Worm (Caenorhabditis elegans) whole organism, L2 larva: Measurements from ENCODE around the gene ubxn-4.

ENCODE experiments used
- C34F6.9 ChIP-seq: fragments of 150-350 bp; optimal IDR thresholded peaks from 2 replicates; lab custom pipeline; 2014; ENCODE audit warnings: missing biosample characterization, missing genetic modification characterization
- F13H6.1 ChIP-seq: sonication (generic microtip); optimal IDR thresholded peaks from 2 replicates; lab custom pipeline; 2016; ENCODE audit warnings: missing genetic modification characterization, missing compliant biosample characterization
- R02D3.7 ChIP-seq: fragments of 150-350 bp; optimal IDR thresholded peaks from 2 replicates; lab custom pipeline; 2014; ENCODE audit warnings: missing biosample characterization, missing genetic modification characterization
- Y55F3AM.14 ChIP-seq: fragments of 200-800 bp; sonication (Bioruptor generic); optimal IDR thresholded peaks from 2 replicates; lab custom pipeline; 2018; ENCODE audit warnings: mild to moderate bottlenecking, missing genetic modification characterization, missing compliant biosample characterization
- ZK546.5 ChIP-seq: sonication (generic microtip); optimal IDR thresholded peaks from 2 replicates; lab custom pipeline; 2017; ENCODE audit warnings: missing biosample characterization, missing genetic modification characterization
- alr-1 ChIP-seq: fragments of 150-350 bp; optimal IDR thresholded peaks from 2 replicates; lab custom pipeline; 2014; ENCODE audit warnings: missing biosample characterization, missing genetic modification characterization
- aly-2 ChIP-seq: fragments of 150-350 bp; optimal IDR thresholded peaks from 2 replicates; lab custom pipeline; 2014; ENCODE audit warnings: missing biosample characterization, missing genetic modification characterization
- ama-1 ChIP-seq: fragments of 150-350 bp; optimal IDR thresholded peaks from 2 replicates; lab custom pipeline; 2018; ENCODE audit warnings: inconsistent platforms
- blmp-1 ChIP-seq: sonication (generic microtip); optimal IDR thresholded peaks from 2 replicates; lab custom pipeline; 2017; ENCODE audit warnings: missing genetic modification characterization, mild to moderate bottlenecking, missing compliant biosample characterization, antibody characterized with exemption, moderate library complexity; ENCODE audit not compliant: insufficient read depth
- ceh-16 ChIP-seq: fragments of 150-350 bp; optimal IDR thresholded peaks from 2 replicates; lab custom pipeline; 2014; ENCODE audit warnings: missing biosample characterization, missing genetic modification characterization
- ceh-82 ChIP-seq: fragments of 150-350 bp; optimal IDR thresholded peaks from 2 replicates; lab custom pipeline; 2014; ENCODE audit warnings: missing biosample characterization, missing genetic modification characterization
- crh-2 ChIP-seq: sonication (generic microtip); optimal IDR thresholded peaks from 2 replicates; lab custom pipeline; 2017; ENCODE audit warnings: missing biosample characterization, missing genetic modification characterization
- dmd-4 ChIP-seq: sonication (generic microtip); optimal IDR thresholded peaks from 2 replicates; lab custom pipeline; 2017; ENCODE audit warnings: missing biosample characterization, missing genetic modification characterization
- egl-27 ChIP-seq: sonication (generic microtip); optimal IDR thresholded peaks from 3 replicates; lab custom pipeline; 2017; ENCODE audit warnings: missing biosample characterization, missing genetic modification reagents, missing genetic modification characterization
- elt-1 ChIP-seq: fragments of 150-350 bp; optimal IDR thresholded peaks from 2 replicates; lab custom pipeline; 2014; ENCODE audit warnings: missing biosample characterization, missing genetic modification characterization
- elt-3 ChIP-seq: sonication (generic microtip); optimal IDR thresholded peaks from 2 replicates; lab custom pipeline; 2017; ENCODE audit warnings: missing biosample characterization, missing genetic modification characterization
- fos-1 ChIP-seq: fragments of 150-350 bp; optimal IDR thresholded peaks from 2 replicates; lab custom pipeline; 2014; ENCODE audit warnings: missing biosample characterization, missing genetic modification characterization
- gmeb-1 ChIP-seq: fragments of 150-350 bp; optimal IDR thresholded peaks from 2 replicates; lab custom pipeline; 2014; ENCODE audit warnings: missing biosample characterization, missing genetic modification characterization
- lin-11 ChIP-seq: fragments of 150-350 bp; sonication (generic microtip); optimal IDR thresholded peaks from 2 replicates; lab custom pipeline; 2014; ENCODE audit warnings: missing biosample characterization, missing genetic modification characterization, inconsistent platforms, mixed read lengths
- lin-13 ChIP-seq: fragments of 150-350 bp; optimal IDR thresholded peaks from 2 replicates; lab custom pipeline; 2014; ENCODE audit warnings: missing biosample characterization, missing genetic modification reagents, missing genetic modification characterization
- lin-39 ChIP-seq: fragments of 150-350 bp; optimal IDR thresholded peaks from 2 replicates; lab custom pipeline; 2014; ENCODE audit warnings: missing biosample characterization, missing genetic modification reagents, missing genetic modification characterization
- lsy-2 ChIP-seq, 2 experiments: fragments of 150-350 bp in 1 of 2; sonication (generic microtip) in 1 of 2; optimal IDR thresholded peaks; 2 replicates each; lab custom pipeline; 2014 to 2017; ENCODE audit warnings: missing biosample characterization in 2 of 2, missing genetic modification characterization in 2 of 2
- mab-5 ChIP-seq: fragments of 150-350 bp; optimal IDR thresholded peaks from 2 replicates; lab custom pipeline; 2014; ENCODE audit warnings: missing biosample characterization, missing genetic modification characterization
- mbf-1 ChIP-seq: sonication (generic microtip); optimal IDR thresholded peaks from 2 replicates; lab custom pipeline; 2017; ENCODE audit warnings: missing biosample characterization, missing genetic modification characterization
- mdl-1 ChIP-seq, 2 experiments: fragments of 150-350 bp in 1 of 2; sonication (generic microtip) in 1 of 2; optimal IDR thresholded peaks; 2 replicates each; lab custom pipeline; 2017; ENCODE audit warnings: missing biosample characterization in 2 of 2, missing genetic modification characterization in 2 of 2
- nhr-10 ChIP-seq: sonication (generic microtip); optimal IDR thresholded peaks from 2 replicates; lab custom pipeline; 2017; ENCODE audit warnings: missing biosample characterization, missing genetic modification characterization
- nhr-11 ChIP-seq: fragments of 150-350 bp; optimal IDR thresholded peaks from 2 replicates; lab custom pipeline; 2014; ENCODE audit warnings: missing biosample characterization, missing genetic modification characterization
- nhr-12 ChIP-seq: fragments of 150-350 bp; optimal IDR thresholded peaks from 2 replicates; lab custom pipeline; 2014; ENCODE audit warnings: missing biosample characterization, missing genetic modification characterization
- nhr-129 ChIP-seq: fragments of 150-350 bp; optimal IDR thresholded peaks from 2 replicates; lab custom pipeline; 2014; ENCODE audit warnings: missing biosample characterization, missing genetic modification characterization
- nhr-21 ChIP-seq: fragments of 150-350 bp; optimal IDR thresholded peaks from 2 replicates; lab custom pipeline; 2014; ENCODE audit warnings: missing biosample characterization, missing genetic modification characterization
- nhr-23 ChIP-seq: fragments of 150-350 bp; optimal IDR thresholded peaks from 2 replicates; lab custom pipeline; 2014; ENCODE audit warnings: missing biosample characterization, missing genetic modification reagents, missing genetic modification characterization
- nhr-237 ChIP-seq: fragments of 150-350 bp; optimal IDR thresholded peaks from 2 replicates; lab custom pipeline; 2014; ENCODE audit warnings: missing biosample characterization, missing genetic modification characterization
- nhr-25 ChIP-seq: fragments of 150-350 bp; sonication (generic microtip); optimal IDR thresholded peaks from 3 replicates; lab custom pipeline; 2014; ENCODE audit warnings: missing biosample characterization, missing genetic modification characterization
- nhr-6 ChIP-seq: fragments of 150-350 bp; optimal IDR thresholded peaks from 2 replicates; lab custom pipeline; 2014; ENCODE audit warnings: missing biosample characterization, missing genetic modification characterization
- nhr-77 ChIP-seq: fragments of 150-350 bp; optimal IDR thresholded peaks from 2 replicates; lab custom pipeline; 2014; ENCODE audit warnings: missing biosample characterization, missing genetic modification characterization
- peb-1 ChIP-seq: fragments of 150-350 bp; optimal IDR thresholded peaks from 2 replicates; lab custom pipeline; 2014; ENCODE audit warnings: missing biosample characterization, missing genetic modification characterization
- sem-4 ChIP-seq: fragments of 150-350 bp; optimal IDR thresholded peaks from 2 replicates; lab custom pipeline; 2014; ENCODE audit warnings: missing biosample characterization, missing genetic modification reagents, missing genetic modification characterization
- skn-1 ChIP-seq: sonication (generic microtip); optimal IDR thresholded peaks from 2 replicates; lab custom pipeline; 2017; ENCODE audit warnings: missing biosample characterization, missing genetic modification characterization
- sma-3 ChIP-seq: sonication (generic microtip); optimal IDR thresholded peaks from 2 replicates; lab custom pipeline; 2016; ENCODE audit warnings: missing genetic modification reagents, missing genetic modification characterization, missing compliant biosample characterization
- sma-9 ChIP-seq, 2 experiments: fragments of 150-350 bp in 1 of 2; sonication (generic microtip) in 1 of 2; optimal IDR thresholded peaks; 2 replicates each; lab custom pipeline; 2014 to 2016; ENCODE audit warnings: missing genetic modification characterization in 2 of 2, mild to moderate bottlenecking in 1 of 2, missing biosample characterization in 1 of 2, missing compliant biosample characterization in 1 of 2, missing genetic modification reagents in 1 of 2, moderate library complexity in 1 of 2
- snpc-4 ChIP-seq: fragments of 150-350 bp; optimal IDR thresholded peaks from 2 replicates; lab custom pipeline; 2014; ENCODE audit warnings: missing biosample characterization, missing genetic modification characterization
- unc-39 ChIP-seq: fragments of 150-350 bp; optimal IDR thresholded peaks from 2 replicates; lab custom pipeline; 2014; ENCODE audit warnings: missing biosample characterization, missing genetic modification characterization
- unc-55 ChIP-seq: fragments of 150-350 bp; sonication (generic microtip); optimal IDR thresholded peaks from 3 replicates; lab custom pipeline; 2014; ENCODE audit warnings: missing biosample characterization, missing genetic modification reagents, missing genetic modification characterization
- unc-62 ChIP-seq: fragments of 150-350 bp; optimal IDR thresholded peaks from 2 replicates; lab custom pipeline; 2014; ENCODE audit warnings: missing biosample characterization, missing genetic modification reagents, missing genetic modification characterization
- zag-1 ChIP-seq: fragments of 150-350 bp; optimal IDR thresholded peaks from 2 replicates; lab custom pipeline; 2014; ENCODE audit warnings: missing biosample characterization, missing genetic modification characterization
- ztf-1 ChIP-seq: fragments of 200-800 bp; sonication (Bioruptor generic); conservative IDR thresholded peaks from 2 replicates; pipeline ENCODE4 v1.3.6; 2022; ENCODE audit warnings: missing genetic modification characterization, missing compliant biosample characterization
- ztf-11 ChIP-seq: sonication (generic microtip); optimal IDR thresholded peaks from 2 replicates; lab custom pipeline; 2017; ENCODE audit warnings: missing biosample characterization, missing genetic modification characterization
- ztf-4 ChIP-seq: fragments of 150-350 bp; optimal IDR thresholded peaks from 2 replicates; lab custom pipeline; 2014; ENCODE audit warnings: missing biosample characterization, missing genetic modification characterization

Gene ubxn-4

ce11 chrIII:8425076-8425475 is 19.7 kb upstream of the ubxn-4 start (continued):
- TF ChIP-seq mab-5, result no peak

ce11 chrIII:8417968-8418267 is 12.6 kb upstream of the ubxn-4 start, which contains the start of gene sor-1:
Gene sor-1, plus strand, starts transcription at chrIII:8418168.
- TF ChIP-seq mab-5 (no peak), C34F6.9 (no peak), ztf-11 (tag; lab: Kevin White, UChicago) (no peak)

DNA sequence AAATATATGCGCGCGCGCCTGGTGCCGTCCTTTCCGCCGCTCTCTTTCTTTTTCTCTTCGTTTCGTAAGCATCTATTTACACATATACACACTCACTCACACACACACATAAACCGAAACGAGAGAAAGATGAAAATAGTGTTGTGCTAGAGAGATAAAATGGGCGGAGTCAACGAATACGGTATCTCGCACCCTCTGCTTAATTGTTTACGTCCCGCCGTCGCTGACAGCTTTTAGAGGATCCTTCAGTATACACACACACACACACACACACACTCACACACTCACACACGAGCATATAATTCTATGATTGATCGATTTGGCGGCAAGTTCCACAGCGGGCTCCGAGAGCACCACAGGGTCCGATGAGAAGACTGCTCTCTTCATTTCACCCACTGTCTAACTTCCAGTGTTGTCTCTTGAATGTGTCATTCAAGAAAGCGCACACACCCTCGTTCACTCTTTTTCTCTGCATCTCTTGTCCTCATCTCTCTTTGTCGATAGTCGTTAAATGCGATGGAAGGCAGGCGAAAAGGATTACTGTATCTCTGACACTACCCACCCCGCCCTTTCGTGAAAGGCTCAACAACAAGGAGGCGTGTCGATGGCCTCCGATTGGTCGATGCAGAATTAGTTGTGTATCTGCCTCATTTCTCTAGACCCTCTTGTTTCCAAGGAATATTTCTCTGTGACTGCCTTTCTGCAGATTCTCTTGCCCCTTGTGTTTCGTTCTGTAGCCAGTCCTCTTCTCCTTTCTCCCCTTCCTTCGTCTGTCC is 12.0 kb upstream of the ubxn-4 start:
- no peak for TF ChIP-seq ztf-1 (GFP tag; lab: Robert Waterston, UW)
- TF ChIP-seq nhr-6 (tag; lab: Kevin White, UChicago), result peak; percentile 91
- TF ChIP-seq ztf-11 (tag; lab: Kevin White, UChicago), result peak; percentile 49
- TF ChIP-seq sma-3 (GFP tag; lab: Kevin White, UChicago), result peak; percentile 90
- peak; percentile 20 for TF ChIP-seq ceh-16
- TF ChIP-seq nhr-12, result peak; percentile 62
- no peak for TF ChIP-seq dmd-4 (tag; lab: Kevin White, UChicago)
- TF ChIP-seq C34F6.9, result peak; percentile 93
- peak; percentile 91 for TF ChIP-seq ztf-4
- no peak for TF ChIP-seq nhr-77
- peak; percentile 90 for TF ChIP-seq nhr-25
- peak; percentile 74 to 90 for TF ChIP-seq mdl-1 (tag; optimal IDR thresholded peaks at IDR 0.05; lab: Kevin White, UChicago)
- TF ChIP-seq lin-39 (tag; lab: Kevin White, UChicago), result peak; percentile 90
- TF ChIP-seq unc-62 (GFP tag; lab: Kevin White, UChicago), result peak; percentile 79
- TF ChIP-seq mbf-1 (tag; lab: Kevin White, UChicago), result no peak
- peak; percentile 98 for TF ChIP-seq F13H6.1 (tag; lab: Kevin White, UChicago)
- peak; percentile 77 for TF ChIP-seq blmp-1 (tag; lab: Kevin White, UChicago)
- peak; percentile 88 for TF ChIP-seq Y55F3AM.14 (GFP tag; lab: Kevin White, UChicago)
- TF ChIP-seq egl-27 (tag; lab: Kevin White, UChicago), result peak; percentile 77
- peak; percentile 95 for TF ChIP-seq mab-5
- peak; percentile 85 for TF ChIP-seq unc-55
- TF ChIP-seq zag-1 (tag; lab: Kevin White, UChicago), result peak; percentile 89
- TF ChIP-seq ZK546.5 (tag; lab: Kevin White, UChicago), result peak; percentile 60
- TF ChIP-seq alr-1 (tag; lab: Kevin White, UChicago), result no peak
- TF ChIP-seq unc-39 (tag; lab: Kevin White, UChicago), result no peak
- peak; percentile 73 for TF ChIP-seq gmeb-1 (tag; lab: Kevin White, UChicago)
- peak; percentile 59 for TF ChIP-seq R02D3.7 (tag; lab: Kevin White, UChicago)
- TF ChIP-seq peb-1, result no peak
- TF ChIP-seq aly-2, result no peak
- peak; percentile 97 for TF ChIP-seq nhr-129
- TF ChIP-seq nhr-21, result peak; percentile 90
- TF ChIP-seq nhr-237, result no peak
- no peak for TF ChIP-seq nhr-23
- no peak for TF ChIP-seq ama-1 (lab: Kevin White, UChicago)
- TF ChIP-seq elt-1, result no peak
- no peak for TF ChIP-seq nhr-11 (tag; lab: Kevin White, UChicago)
- peak; percentile 93 for TF ChIP-seq lin-13
- no peak for TF ChIP-seq elt-3 (tag; lab: Kevin White, UChicago)
- peak; percentile 67 for TF ChIP-seq nhr-10 (tag; lab: Kevin White, UChicago)
- TF ChIP-seq crh-2 (tag; lab: Kevin White, UChicago), result peak; percentile 96
- TF ChIP-seq sma-9 (GFP tag; optimal IDR thresholded peaks at IDR 0.05; lab: Kevin White, UChicago), result peak; percentile 89
- TF ChIP-seq sma-9 (tag; optimal IDR thresholded peaks at IDR 0.05; lab: Kevin White, UChicago), result no peak
- peak; percentile 64 for TF ChIP-seq snpc-4
- TF ChIP-seq ceh-82 (tag; lab: Kevin White, UChicago), result peak; percentile 49
- no peak for TF ChIP-seq skn-1
- TF ChIP-seq fos-1, result peak; percentile 88
- TF ChIP-seq lsy-2 (tag; optimal IDR thresholded peaks at IDR 0.05; lab: Kevin White, UChicago), result peak; percentile 95 to 99
- peak; percentile 94 for TF ChIP-seq lin-11 (tag; lab: Kevin White, UChicago)
- peak; percentile 93 for TF ChIP-seq sem-4 (tag; lab: Kevin White, UChicago)
